Worm (Caenorhabditis elegans) whole organism, L2 larva: Measurements from ENCODE around the gene Y57G11C.42.
A peak's percentile ranks its signal among the peaks of the same experiment; 100 is the strongest.

Experiments
- C34F6.9 ChIP-seq: fragments of 150-350 bp; optimal IDR thresholded peaks from 2 replicates; lab custom pipeline; 2014; ENCODE audit warnings: missing biosample characterization, missing genetic modification characterization
- F13H6.1 ChIP-seq: sonication (generic microtip); optimal IDR thresholded peaks from 2 replicates; lab custom pipeline; 2016; ENCODE audit warnings: missing genetic modification characterization, missing compliant biosample characterization
- Y55F3AM.14 ChIP-seq: fragments of 200-800 bp; sonication (Bioruptor generic); optimal IDR thresholded peaks from 2 replicates; lab custom pipeline; 2018; ENCODE audit warnings: mild to moderate bottlenecking, missing genetic modification characterization, missing compliant biosample characterization
- ZK546.5 ChIP-seq: sonication (generic microtip); optimal IDR thresholded peaks from 2 replicates; lab custom pipeline; 2017; ENCODE audit warnings: missing biosample characterization, missing genetic modification characterization
- aly-2 ChIP-seq: fragments of 150-350 bp; optimal IDR thresholded peaks from 2 replicates; lab custom pipeline; 2014; ENCODE audit warnings: missing biosample characterization, missing genetic modification characterization
- ama-1 ChIP-seq: fragments of 150-350 bp; optimal IDR thresholded peaks from 2 replicates; lab custom pipeline; 2018; ENCODE audit warnings: inconsistent platforms
- blmp-1 ChIP-seq: sonication (generic microtip); optimal IDR thresholded peaks from 2 replicates; lab custom pipeline; 2017; ENCODE audit warnings: missing genetic modification characterization, mild to moderate bottlenecking, missing compliant biosample characterization, antibody characterized with exemption, moderate library complexity; ENCODE audit not compliant: insufficient read depth
- ceh-16 ChIP-seq: fragments of 150-350 bp; optimal IDR thresholded peaks from 2 replicates; lab custom pipeline; 2014; ENCODE audit warnings: missing biosample characterization, missing genetic modification characterization
- ceh-82 ChIP-seq: fragments of 150-350 bp; optimal IDR thresholded peaks from 2 replicates; lab custom pipeline; 2014; ENCODE audit warnings: missing biosample characterization, missing genetic modification characterization
- crh-2 ChIP-seq: sonication (generic microtip); optimal IDR thresholded peaks from 2 replicates; lab custom pipeline; 2017; ENCODE audit warnings: missing biosample characterization, missing genetic modification characterization
- dmd-4 ChIP-seq: sonication (generic microtip); optimal IDR thresholded peaks from 2 replicates; lab custom pipeline; 2017; ENCODE audit warnings: missing biosample characterization, missing genetic modification characterization
- egl-27 ChIP-seq: sonication (generic microtip); optimal IDR thresholded peaks from 3 replicates; lab custom pipeline; 2017; ENCODE audit warnings: missing biosample characterization, missing genetic modification reagents, missing genetic modification characterization
- elt-1 ChIP-seq: fragments of 150-350 bp; optimal IDR thresholded peaks from 2 replicates; lab custom pipeline; 2014; ENCODE audit warnings: missing biosample characterization, missing genetic modification characterization
- fos-1 ChIP-seq: fragments of 150-350 bp; optimal IDR thresholded peaks from 2 replicates; lab custom pipeline; 2014; ENCODE audit warnings: missing biosample characterization, missing genetic modification characterization
- lin-13 ChIP-seq: fragments of 150-350 bp; optimal IDR thresholded peaks from 2 replicates; lab custom pipeline; 2014; ENCODE audit warnings: missing biosample characterization, missing genetic modification reagents, missing genetic modification characterization
- lin-39 ChIP-seq: fragments of 150-350 bp; optimal IDR thresholded peaks from 2 replicates; lab custom pipeline; 2014; ENCODE audit warnings: missing biosample characterization, missing genetic modification reagents, missing genetic modification characterization
- lsy-2 ChIP-seq, 2 experiments: fragments of 150-350 bp in 1 of 2; sonication (generic microtip) in 1 of 2; optimal IDR thresholded peaks; 2 replicates each; lab custom pipeline; 2014 to 2017; ENCODE audit warnings: missing biosample characterization in 2 of 2, missing genetic modification characterization in 2 of 2
- mbf-1 ChIP-seq: sonication (generic microtip); optimal IDR thresholded peaks from 2 replicates; lab custom pipeline; 2017; ENCODE audit warnings: missing biosample characterization, missing genetic modification characterization
- mdl-1 ChIP-seq, 2 experiments: fragments of 150-350 bp in 1 of 2; sonication (generic microtip) in 1 of 2; optimal IDR thresholded peaks; 2 replicates each; lab custom pipeline; 2017; ENCODE audit warnings: missing biosample characterization in 2 of 2, missing genetic modification characterization in 2 of 2
- nhr-11 ChIP-seq: fragments of 150-350 bp; optimal IDR thresholded peaks from 2 replicates; lab custom pipeline; 2014; ENCODE audit warnings: missing biosample characterization, missing genetic modification characterization
- nhr-12 ChIP-seq: fragments of 150-350 bp; optimal IDR thresholded peaks from 2 replicates; lab custom pipeline; 2014; ENCODE audit warnings: missing biosample characterization, missing genetic modification characterization
- nhr-129 ChIP-seq: fragments of 150-350 bp; optimal IDR thresholded peaks from 2 replicates; lab custom pipeline; 2014; ENCODE audit warnings: missing biosample characterization, missing genetic modification characterization
- nhr-21 ChIP-seq: fragments of 150-350 bp; optimal IDR thresholded peaks from 2 replicates; lab custom pipeline; 2014; ENCODE audit warnings: missing biosample characterization, missing genetic modification characterization
- nhr-23 ChIP-seq: fragments of 150-350 bp; optimal IDR thresholded peaks from 2 replicates; lab custom pipeline; 2014; ENCODE audit warnings: missing biosample characterization, missing genetic modification reagents, missing genetic modification characterization
- nhr-237 ChIP-seq: fragments of 150-350 bp; optimal IDR thresholded peaks from 2 replicates; lab custom pipeline; 2014; ENCODE audit warnings: missing biosample characterization, missing genetic modification characterization
- nhr-25 ChIP-seq: fragments of 150-350 bp; sonication (generic microtip); optimal IDR thresholded peaks from 3 replicates; lab custom pipeline; 2014; ENCODE audit warnings: missing biosample characterization, missing genetic modification characterization
- nhr-6 ChIP-seq: fragments of 150-350 bp; optimal IDR thresholded peaks from 2 replicates; lab custom pipeline; 2014; ENCODE audit warnings: missing biosample characterization, missing genetic modification characterization
- peb-1 ChIP-seq: fragments of 150-350 bp; optimal IDR thresholded peaks from 2 replicates; lab custom pipeline; 2014; ENCODE audit warnings: missing biosample characterization, missing genetic modification characterization
- sem-4 ChIP-seq: fragments of 150-350 bp; optimal IDR thresholded peaks from 2 replicates; lab custom pipeline; 2014; ENCODE audit warnings: missing biosample characterization, missing genetic modification reagents, missing genetic modification characterization
- skn-1 ChIP-seq: sonication (generic microtip); optimal IDR thresholded peaks from 2 replicates; lab custom pipeline; 2017; ENCODE audit warnings: missing biosample characterization, missing genetic modification characterization
- sma-3 ChIP-seq: sonication (generic microtip); optimal IDR thresholded peaks from 2 replicates; lab custom pipeline; 2016; ENCODE audit warnings: missing genetic modification reagents, missing genetic modification characterization, missing compliant biosample characterization
- sma-9 ChIP-seq, 2 experiments: fragments of 150-350 bp in 1 of 2; sonication (generic microtip) in 1 of 2; optimal IDR thresholded peaks; 2 replicates each; lab custom pipeline; 2014 to 2016; ENCODE audit warnings: missing genetic modification characterization in 2 of 2, mild to moderate bottlenecking in 1 of 2, missing biosample characterization in 1 of 2, missing compliant biosample characterization in 1 of 2, missing genetic modification reagents in 1 of 2, moderate library complexity in 1 of 2
- snpc-4 ChIP-seq: fragments of 150-350 bp; optimal IDR thresholded peaks from 2 replicates; lab custom pipeline; 2014; ENCODE audit warnings: missing biosample characterization, missing genetic modification characterization
- unc-39 ChIP-seq: fragments of 150-350 bp; optimal IDR thresholded peaks from 2 replicates; lab custom pipeline; 2014; ENCODE audit warnings: missing biosample characterization, missing genetic modification characterization
- unc-55 ChIP-seq: fragments of 150-350 bp; sonication (generic microtip); optimal IDR thresholded peaks from 3 replicates; lab custom pipeline; 2014; ENCODE audit warnings: missing biosample characterization, missing genetic modification reagents, missing genetic modification characterization
- unc-62 ChIP-seq: fragments of 150-350 bp; optimal IDR thresholded peaks from 2 replicates; lab custom pipeline; 2014; ENCODE audit warnings: missing biosample characterization, missing genetic modification reagents, missing genetic modification characterization
- ztf-1 ChIP-seq: fragments of 200-800 bp; sonication (Bioruptor generic); conservative IDR thresholded peaks from 2 replicates; pipeline ENCODE4 v1.3.6; 2022; ENCODE audit warnings: missing genetic modification characterization, missing compliant biosample characterization
- ztf-4 ChIP-seq: fragments of 150-350 bp; optimal IDR thresholded peaks from 2 replicates; lab custom pipeline; 2014; ENCODE audit warnings: missing biosample characterization, missing genetic modification characterization

Y57G11C.42 gene

DNA sequence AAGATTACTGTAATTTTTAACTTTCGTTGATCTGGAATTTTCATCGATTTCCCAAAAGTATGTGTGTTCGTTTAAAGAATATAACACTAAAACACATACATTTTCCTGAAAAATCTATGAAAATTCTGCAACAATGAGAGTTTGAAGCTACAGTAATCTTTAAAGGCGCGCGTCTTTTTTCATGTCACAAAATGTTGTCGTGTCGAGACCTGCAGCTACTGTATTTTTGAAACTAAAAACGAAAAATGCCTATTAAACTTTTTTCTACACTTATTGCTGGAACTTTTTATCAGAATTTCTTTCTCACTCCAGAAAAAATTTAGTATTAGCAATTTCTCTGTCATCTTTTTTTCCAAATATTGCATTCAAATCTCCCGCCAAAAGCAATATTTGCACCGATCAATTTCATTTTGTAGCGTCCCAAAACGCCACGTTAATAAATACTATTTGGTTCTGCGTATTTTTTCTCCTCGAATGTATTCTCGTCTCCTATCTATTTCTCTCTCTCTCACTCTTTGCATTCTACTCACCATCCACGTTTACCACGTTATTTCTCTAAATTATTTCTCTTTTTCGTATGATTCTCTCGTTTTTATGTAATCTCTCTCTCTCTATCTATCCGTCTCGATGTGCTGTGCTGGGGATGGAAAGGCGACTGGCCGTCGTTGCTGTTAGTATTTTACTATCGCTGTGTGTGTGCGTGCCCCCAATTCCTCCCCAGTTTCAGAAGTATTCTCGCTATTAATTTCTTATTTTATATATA, 58.2 kb downstream of the Y57G11C.42 start, which contains the start of gene melo-1 (continued):
- TF ChIP-seq mdl-1 (tag; optimal IDR thresholded peaks at IDR 0.05; lab: Kevin White, UChicago) (no peak), sma-3 (GFP tag; lab: Kevin White, UChicago) (peak; percentile 39), nhr-23 (tag; lab: Kevin White, UChicago) (no peak), unc-62 (GFP tag; lab: Kevin White, UChicago) (no peak), ama-1 (peak; percentile 25), ceh-16 (tag; lab: Kevin White, UChicago) (no peak), lin-39 (tag; lab: Kevin White, UChicago) (no peak), nhr-237 (no peak), snpc-4 (tag; lab: Kevin White, UChicago) (no peak), unc-39 (tag; lab: Kevin White, UChicago) (no peak), nhr-11 (tag; lab: Kevin White, UChicago) (no peak), aly-2 (tag; lab: Kevin White, UChicago) (no peak)

DNA sequence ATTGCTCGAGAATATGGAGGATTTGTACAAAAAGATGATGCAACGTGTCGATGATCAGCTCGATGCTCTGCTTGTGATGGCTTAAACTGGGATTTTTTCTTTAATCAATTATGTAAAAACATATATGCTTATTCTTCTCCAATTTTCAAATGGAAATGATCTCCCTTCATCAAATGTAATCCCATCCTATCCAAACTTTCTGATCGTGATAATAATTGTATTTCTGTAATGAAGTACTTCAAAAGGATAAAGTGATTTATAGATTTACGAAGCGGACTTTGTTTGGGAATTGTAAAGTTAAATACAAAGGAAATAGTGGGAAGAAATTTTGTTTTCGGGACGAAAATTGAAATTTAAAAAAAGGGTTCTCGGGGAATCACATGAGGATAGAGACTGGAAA, 62.3 kb downstream of the Y57G11C.42 start:
- TF ChIP-seq ZK546.5 (tag; lab: Kevin White, UChicago) (no peak), lsy-2 (tag; optimal IDR thresholded peaks at IDR 0.05; lab: Kevin White, UChicago) (peak in 1 of 2 experiments; percentile 13), ama-1 (peak; percentile 18), egl-27 (tag; lab: Kevin White, UChicago) (no peak)
- TF ChIP-seq, all 48 proteins: peak for 2

DNA sequence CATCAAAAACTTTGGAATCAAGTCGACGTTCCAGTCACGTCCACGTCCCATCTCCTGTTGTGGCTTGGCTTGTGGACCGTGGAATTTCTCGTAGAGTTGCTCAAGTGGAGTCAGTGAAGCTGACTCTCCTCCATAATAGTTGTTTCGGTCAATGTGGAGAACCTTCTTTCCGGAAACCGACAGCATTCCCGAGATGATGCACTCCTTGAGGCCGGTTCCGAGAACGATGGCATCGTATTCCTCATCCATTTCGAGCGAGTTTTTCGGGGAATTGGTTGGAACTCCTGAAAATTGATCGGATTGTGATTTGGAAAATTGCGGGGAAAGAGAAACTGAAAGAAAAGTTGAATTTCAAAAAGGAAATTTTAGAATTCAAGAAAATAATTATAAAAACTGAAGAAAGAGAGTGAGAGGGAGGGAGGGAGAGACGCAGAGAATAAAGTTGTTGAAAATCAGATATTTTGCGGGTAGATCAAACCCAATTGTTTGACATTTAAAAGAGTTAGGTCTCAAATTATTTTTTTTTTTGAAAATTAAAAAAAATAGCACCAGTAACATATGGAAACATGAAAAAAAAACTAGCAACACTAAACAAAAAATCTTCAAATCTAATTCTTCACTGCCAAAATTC, 64.4 kb downstream of the Y57G11C.42 start, which contains the start of gene gdi-1:
TSS of gene gdi-1 (minus strand) at position 286 of the 631 bp plus-strand sequence.
- TF ChIP-seq ztf-1 (GFP tag; lab: Robert Waterston, UW) (no peak), blmp-1 (tag; lab: Kevin White, UChicago) (no peak), sma-9 (GFP tag; optimal IDR thresholded peaks at IDR 0.05; lab: Kevin White, UChicago) (no peak), sma-9 (tag; optimal IDR thresholded peaks at IDR 0.05; lab: Kevin White, UChicago) (no peak), lsy-2 (tag; optimal IDR thresholded peaks at IDR 0.05; lab: Kevin White, UChicago) (peak in 1 of 2 experiments; percentile 33), nhr-237 (no peak), ama-1 (peak; percentile 45), peb-1 (tag; lab: Kevin White, UChicago) (no peak), ceh-82 (tag; lab: Kevin White, UChicago) (no peak), snpc-4 (tag; lab: Kevin White, UChicago) (no peak), sma-3 (GFP tag; lab: Kevin White, UChicago) (no peak), skn-1 (tag; lab: Kevin White, UChicago) (no peak), dmd-4 (tag; lab: Kevin White, UChicago) (no peak), F13H6.1 (tag; lab: Kevin White, UChicago) (no peak)
- TF ChIP-seq, all 48 proteins: peak for 2

DNA sequence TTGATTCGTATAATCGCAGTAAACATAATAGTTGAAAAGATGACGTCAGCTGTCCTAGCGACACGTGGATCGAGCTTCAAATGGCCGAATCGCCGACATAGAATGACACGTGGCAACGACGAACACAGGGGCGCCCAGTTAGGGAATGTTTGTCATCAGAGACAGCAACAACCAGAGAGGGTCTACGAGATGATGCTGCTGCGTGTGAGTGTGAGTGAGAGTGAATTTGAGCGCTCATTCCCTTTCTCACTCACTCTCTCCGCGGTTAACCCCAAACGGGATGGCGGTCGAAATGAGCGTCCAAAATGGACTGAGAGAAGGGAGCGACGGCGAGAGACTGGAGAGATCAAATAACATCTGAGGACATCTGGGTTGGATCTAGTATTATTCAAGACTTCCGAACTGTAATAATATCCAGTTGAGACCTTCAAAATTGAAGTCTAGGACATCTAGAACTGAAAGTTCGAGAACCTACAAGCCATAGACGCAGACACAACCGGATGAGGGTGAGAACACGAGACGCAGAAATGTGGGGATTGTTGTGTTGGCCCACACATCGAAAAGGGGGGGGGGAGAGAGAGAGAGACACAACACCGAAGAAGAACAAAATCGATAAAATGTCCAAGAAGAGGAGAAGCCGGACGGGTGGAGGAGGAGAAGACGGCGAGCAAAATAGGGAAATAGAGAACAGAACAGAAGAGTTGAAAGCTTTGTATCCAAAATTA, 65.7 kb downstream of the Y57G11C.42 start:
- TF ChIP-seq nhr-25 (tag; lab: Kevin White, UChicago) (peak; percentile 65), unc-55 (peak; percentile 68), snpc-4 (tag; lab: Kevin White, UChicago) (peak; percentile 53), ceh-82 (tag; lab: Kevin White, UChicago) (no peak), sma-9 (GFP tag; optimal IDR thresholded peaks at IDR 0.05; lab: Kevin White, UChicago) (peak; percentile 38), sma-9 (tag; optimal IDR thresholded peaks at IDR 0.05; lab: Kevin White, UChicago) (no peak), nhr-11 (tag; lab: Kevin White, UChicago) (no peak), ztf-4 (tag; lab: Kevin White, UChicago) (peak; percentile 46), sem-4 (tag; lab: Kevin White, UChicago) (peak; percentile 38), sma-3 (GFP tag; lab: Kevin White, UChicago) (peak; percentile 30), egl-27 (tag; lab: Kevin White, UChicago) (no peak), mbf-1 (tag; lab: Kevin White, UChicago) (no peak), nhr-6 (tag; lab: Kevin White, UChicago) (no peak), C34F6.9 (tag; lab: Kevin White, UChicago) (peak; percentile 71), elt-1 (no peak), peb-1 (tag; lab: Kevin White, UChicago) (no peak), crh-2 (peak; percentile 97), fos-1 (tag; lab: Kevin White, UChicago) (peak; percentile 50), nhr-129 (tag; lab: Kevin White, UChicago) (peak; percentile 89), ceh-16 (tag; lab: Kevin White, UChicago) (peak; percentile 54), nhr-21 (tag; lab: Kevin White, UChicago) (peak; percentile 10), skn-1 (tag; lab: Kevin White, UChicago) (no peak), blmp-1 (tag; lab: Kevin White, UChicago) (peak; percentile 96), mdl-1 (tag; optimal IDR thresholded peaks at IDR 0.05; lab: Kevin White, UChicago) (peak; percentile 16 to 22), nhr-12 (no peak), lsy-2 (tag; optimal IDR thresholded peaks at IDR 0.05; lab: Kevin White, UChicago) (peak; percentile 4 to 47), lin-13 (GFP tag; lab: Kevin White, UChicago) (peak; percentile 71), Y55F3AM.14 (GFP tag; lab: Kevin White, UChicago) (no peak), F13H6.1 (tag; lab: Kevin White, UChicago) (peak; percentile 61)
